Fruit fly (Drosophila melanogaster) whole organism, embryonic: ENCODE data around the gene CG12279.
A peak's percentile ranks its signal among the peaks of the same experiment; 100 is the strongest.

Source experiments
- Bdp1 ChIP-seq: fragments of 200-800 bp; sonication (Bioruptor generic); optimal IDR thresholded peaks from 3 replicates; lab custom pipeline; 2016; ENCODE audit warnings: missing biosample characterization, missing genetic modification characterization
- BtbVII ChIP-seq: fragments of 200-800 bp; sonication (Bioruptor generic); optimal IDR thresholded peaks from 3 replicates; lab custom pipeline; 2017; ENCODE audit warnings: missing biosample characterization, mild to moderate bottlenecking, missing genetic modification characterization
- CG10209 ChIP-seq: fragments of 200-800 bp; sonication (Bioruptor generic); optimal IDR thresholded peaks from 3 replicates; lab custom pipeline; 2017; ENCODE audit warnings: missing biosample characterization, mild to moderate bottlenecking, missing genetic modification characterization, missing genetic modification reagents
- CG11696 ChIP-seq: fragments of 200-800 bp; sonication (Bioruptor generic); IDR thresholded peaks from 2 replicates; pipeline ENCODE4 v1.3.6; 2022; ENCODE audit warnings: missing biosample characterization, missing genetic modification characterization
- CG12942 ChIP-seq: fragments of 200-800 bp; sonication (Bioruptor generic); optimal IDR thresholded peaks from 3 replicates; lab custom pipeline; 2016; ENCODE audit warnings: missing biosample characterization, missing genetic modification characterization
- CG14014 ChIP-seq: fragments of 200-800 bp; sonication (Bioruptor generic); IDR thresholded peaks from 2 replicates; pipeline ENCODE4 v1.3.6; 2022; ENCODE audit warnings: missing biosample characterization, missing genetic modification characterization
- CG14441 ChIP-seq: fragments of 200-800 bp; sonication (Bioruptor generic); IDR thresholded peaks from 2 replicates; pipeline ENCODE4 v1.3.6; 2022; ENCODE audit warnings: missing biosample characterization, missing genetic modification characterization
- CG15073 ChIP-seq: fragments of 200-800 bp; sonication (Bioruptor generic); optimal IDR thresholded peaks from 2 replicates; lab custom pipeline; 2016; ENCODE audit warnings: missing biosample characterization, missing genetic modification characterization
- CG15514 ChIP-seq: fragments of 200-800 bp; sonication (Bioruptor generic); optimal IDR thresholded peaks from 3 replicates; lab custom pipeline; 2017; ENCODE audit warnings: missing biosample characterization, missing genetic modification characterization, mild to moderate bottlenecking, moderate library complexity, missing genetic modification reagents
- CG1832 ChIP-seq: fragments of 200-800 bp; sonication (Bioruptor generic); optimal IDR thresholded peaks from 2 replicates; lab custom pipeline; 2017; ENCODE audit warnings: missing biosample characterization, mild to moderate bottlenecking, missing genetic modification characterization, inconsistent platforms
- CG2889 ChIP-seq: fragments of 200-800 bp; sonication (Bioruptor generic); IDR thresholded peaks from 3 replicates; pipeline ENCODE4 v1.3.6; 2022; ENCODE audit warnings: missing biosample characterization, missing genetic modification characterization
- CG30431 ChIP-seq: fragments of 200-800 bp; sonication (Bioruptor generic); optimal IDR thresholded peaks from 2 replicates; lab custom pipeline; 2017; ENCODE audit warnings: missing biosample characterization, missing genetic modification characterization
- CG31224 ChIP-seq: fragments of 200-800 bp; sonication (Bioruptor generic); IDR thresholded peaks from 2 replicates; pipeline ENCODE4 v1.3.6; 2022; ENCODE audit warnings: missing biosample characterization, missing genetic modification characterization
- CG32767 ChIP-seq: fragments of 200-800 bp; sonication (Bioruptor generic); IDR thresholded peaks from 2 replicates; pipeline ENCODE4 v1.3.6; 2022; ENCODE audit warnings: missing biosample characterization, missing genetic modification characterization
- CG33213 ChIP-seq: fragments of 200-800 bp; sonication (Bioruptor generic); optimal IDR thresholded peaks from 3 replicates; lab custom pipeline; 2016; ENCODE audit warnings: missing biosample characterization, missing genetic modification characterization
- CG6272 ChIP-seq: fragments of 200-800 bp; sonication (Bioruptor generic); IDR thresholded peaks from 2 replicates; pipeline ENCODE4 v1.3.6; 2022; ENCODE audit warnings: missing biosample characterization, missing genetic modification characterization
- CG6683 ChIP-seq: fragments of 200-800 bp; sonication (Bioruptor generic); optimal IDR thresholded peaks from 2 replicates; lab custom pipeline; 2017; ENCODE audit warnings: missing biosample characterization, mild to moderate bottlenecking, missing genetic modification characterization, missing genetic modification reagents
- CG7928 ChIP-seq: fragments of 200-800 bp; sonication (Bioruptor generic); optimal IDR thresholded peaks from 2 replicates; lab custom pipeline; 2017; ENCODE audit warnings: missing biosample characterization, mild to moderate bottlenecking, missing genetic modification characterization
- Dad ChIP-seq: fragments of 200-800 bp; sonication (Bioruptor generic); optimal IDR thresholded peaks from 3 replicates; lab custom pipeline; 2016; ENCODE audit warnings: missing biosample characterization, missing genetic modification characterization
- Dbx ChIP-seq: fragments of 200-800 bp; sonication (Bioruptor generic); IDR thresholded peaks from 3 replicates; pipeline ENCODE4 v1.3.6; 2022; ENCODE audit warnings: missing biosample characterization, missing genetic modification characterization
- Ets65A ChIP-seq: fragments of 200-800 bp; sonication (Bioruptor generic); peaks from one replicate; lab custom pipeline; 2016; ENCODE audit warnings: missing biosample characterization, missing genetic modification characterization
- Fer2 ChIP-seq: fragments of 200-800 bp; sonication (Bioruptor generic); optimal IDR thresholded peaks from 2 replicates; lab custom pipeline; 2018; ENCODE audit warnings: missing biosample characterization, mild to moderate bottlenecking, missing genetic modification characterization, moderate library complexity
- HLH4C ChIP-seq: fragments of 200-800 bp; sonication (Bioruptor generic); IDR thresholded peaks from 3 replicates; pipeline ENCODE4 v1.3.6; 2022; ENCODE audit warnings: missing biosample characterization, missing genetic modification characterization; ENCODE audit not compliant: partially characterized antibody
- Hmx ChIP-seq: fragments of 200-800 bp; sonication (Bioruptor generic); optimal IDR thresholded peaks from 2 replicates; lab custom pipeline; 2016; ENCODE audit warnings: missing biosample characterization, missing genetic modification characterization
- Jarid2 ChIP-seq: fragments of 200-800 bp; sonication (Bioruptor generic); optimal IDR thresholded peaks from 3 replicates; lab custom pipeline; 2017; ENCODE audit warnings: mild to moderate bottlenecking, missing biosample characterization, missing genetic modification reagents, missing genetic modification characterization
- MBD-R2 ChIP-seq: fragments of 200-800 bp; sonication (Bioruptor generic); IDR thresholded peaks from 2 replicates; pipeline ENCODE4 v1.3.6; 2022; ENCODE audit warnings: missing biosample characterization, missing genetic modification characterization
- Myb ChIP-seq: fragments of 200-800 bp; sonication (Bioruptor generic); optimal IDR thresholded peaks from 2 replicates; lab custom pipeline; 2016; ENCODE audit warnings: missing biosample characterization, missing genetic modification characterization
- Scr ChIP-seq: fragments of 200-800 bp; sonication (Bioruptor generic); IDR thresholded peaks from 2 replicates; pipeline ENCODE4 v1.3.6; 2022; ENCODE audit warnings: missing biosample characterization, missing genetic modification characterization; ENCODE audit not compliant: partially characterized antibody
- Sin3A ChIP-seq: fragments of >200 bp; optimal IDR thresholded peaks from 2 replicates; lab custom pipeline; 2018
- aop ChIP-seq: fragments of 200-800 bp; sonication (Bioruptor generic); IDR thresholded peaks from 2 replicates; pipeline ENCODE4 v1.3.6; 2022; ENCODE audit warnings: missing biosample characterization, missing genetic modification characterization
- ase ChIP-seq: fragments of 200-800 bp; sonication (Bioruptor generic); IDR thresholded peaks from 3 replicates; pipeline ENCODE4 v1.3.6; 2022; ENCODE audit warnings: missing biosample characterization, missing genetic modification characterization
- az2 ChIP-seq: fragments of 200-800 bp; sonication (Bioruptor generic); optimal IDR thresholded peaks from 3 replicates; lab custom pipeline; 2016; ENCODE audit warnings: missing biosample characterization, missing genetic modification characterization
- bab2 ChIP-seq: fragments of 200-800 bp; sonication (Bioruptor generic); optimal IDR thresholded peaks from 2 replicates; lab custom pipeline; 2016; ENCODE audit warnings: missing biosample characterization, missing genetic modification characterization
- corto ChIP-seq: fragments of 200-800 bp; sonication (Bioruptor generic); optimal IDR thresholded peaks from 2 replicates; lab custom pipeline; 2016; ENCODE audit warnings: missing biosample characterization, mild to moderate bottlenecking, missing genetic modification characterization, moderate library complexity
- dpn ChIP-seq, 2 experiments: fragments of 200-800 bp; sonication (Bioruptor generic); optimal IDR thresholded peaks; 3 replicates each; lab custom pipeline; 2016; ENCODE audit warnings: missing biosample characterization in 2 of 2, missing genetic modification characterization in 2 of 2
- emc ChIP-seq: fragments of 200-800 bp; sonication (Bioruptor generic); optimal IDR thresholded peaks from 2 replicates; lab custom pipeline; 2016; ENCODE audit warnings: missing biosample characterization, missing genetic modification characterization
- en ChIP-seq: fragments of 200-800 bp; sonication (Bioruptor generic); optimal IDR thresholded peaks from 2 replicates; lab custom pipeline; 2016; ENCODE audit warnings: missing biosample characterization, missing genetic modification characterization
- eve ChIP-seq, 2 experiments: fragments of >200 bp; optimal IDR thresholded peaks; 2 replicates each; lab custom pipeline; 2017; ENCODE audit warnings: missing biosample characterization in 2 of 2, missing genetic modification characterization in 2 of 2
- exex ChIP-seq: fragments of 200-800 bp; sonication (Bioruptor generic); optimal IDR thresholded peaks from 4 replicates; lab custom pipeline; 2018; ENCODE audit warnings: missing biosample characterization, mild to moderate bottlenecking, missing genetic modification characterization, moderate library complexity
- gsb ChIP-seq: fragments of 200-800 bp; sonication (Bioruptor generic); IDR thresholded peaks from 2 replicates; pipeline ENCODE4 v1.3.6; 2022; ENCODE audit warnings: missing biosample characterization, missing genetic modification characterization
- kni ChIP-seq: fragments of 200-800 bp; sonication (Bioruptor generic); optimal IDR thresholded peaks from 3 replicates; lab custom pipeline; 2017; ENCODE audit warnings: mild to moderate bottlenecking, missing biosample characterization, missing genetic modification reagents, missing genetic modification characterization
- maf-S ChIP-seq: fragments of 200-800 bp; sonication (Bioruptor generic); optimal IDR thresholded peaks from 2 replicates; lab custom pipeline; 2016; ENCODE audit warnings: missing biosample characterization, missing genetic modification characterization
- onecut ChIP-seq: fragments of 200-800 bp; sonication (Bioruptor generic); IDR thresholded peaks from 2 replicates; pipeline ENCODE4 v1.3.6; 2022; ENCODE audit warnings: missing biosample characterization, missing genetic modification characterization
- pan ChIP-seq, 4 experiments: fragments of >200 bp in 3 of 4; fragments of 200-800 bp in 1 of 4; sonication (Bioruptor generic) in 1 of 4; optimal IDR thresholded peaks in 3 of 4; IDR thresholded peaks in 1 of 4; 2 replicates each; pipeline versions ENCODE4 v1.3.6 to Lab custom; 2017 to 2022; ENCODE audit warnings: missing biosample characterization in 2 of 4, missing genetic modification characterization in 2 of 4, mixed read lengths in 1 of 4
- pnt ChIP-seq: fragments of 200-800 bp; sonication (Bioruptor generic); optimal IDR thresholded peaks from 3 replicates; lab custom pipeline; 2016; ENCODE audit warnings: missing biosample characterization, missing genetic modification characterization
- salm ChIP-seq: fragments of 200-800 bp; sonication (Bioruptor generic); optimal IDR thresholded peaks from 2 replicates; lab custom pipeline; 2018; ENCODE audit warnings: missing biosample characterization, mild to moderate bottlenecking, missing genetic modification characterization
- seq ChIP-seq: fragments of 200-800 bp; sonication (Bioruptor generic); IDR thresholded peaks from 2 replicates; pipeline ENCODE4 v1.3.6; 2022; ENCODE audit warnings: missing biosample characterization, missing genetic modification characterization
- sug ChIP-seq: fragments of 200-800 bp; optimal IDR thresholded peaks from 2 replicates; lab custom pipeline; 2019; ENCODE audit warnings: missing biosample characterization, mild to moderate bottlenecking, missing genetic modification characterization, moderate library complexity
- ttk ChIP-seq: fragments of 200-800 bp; sonication (Bioruptor generic); IDR thresholded peaks from 2 replicates; pipeline ENCODE4 v2.1.2; 2022; ENCODE audit warnings: missing biosample characterization, missing genetic modification characterization
- usp ChIP-seq: fragments of >200 bp; optimal IDR thresholded peaks from 2 replicates; lab custom pipeline; 2017; ENCODE audit warnings: missing biosample characterization, missing genetic modification characterization
- wek ChIP-seq: fragments of 200-800 bp; sonication (Bioruptor generic); optimal IDR thresholded peaks from 3 replicates; lab custom pipeline; 2018; ENCODE audit warnings: missing biosample characterization, mild to moderate bottlenecking, missing genetic modification characterization, moderate library complexity

The CG12279 gene

dm6 chr3R:12722392-12722914 is 17.6 kb downstream of the CG12279 start, which contains the start of gene Men (continued):
- peak; percentile 49 for TF ChIP-seq salm (tag; lab: Kevin White, UChicago)
- no peak for TF ChIP-seq CG2889 (GFP tag; lab: Robert Waterston, UW)
- TF ChIP-seq CG1832, result peak; percentile 56
- TF ChIP-seq CG7928 (GFP tag; lab: Kevin White, UChicago), result no peak
- peak in 1 of 2 experiments; percentile 32 for TF ChIP-seq eve (GFP tag; optimal IDR thresholded peaks at IDR 0.05; lab: Kevin White, UChicago)
- peak; percentile 36; the same call in 1 of the 2 replicates for TF ChIP-seq onecut (GFP tag; lab: Robert Waterston, UW)
- peak; percentile 46 for TF ChIP-seq Jarid2
- TF ChIP-seq emc (GFP tag; lab: Kevin White, UChicago), result no peak
- no peak for TF ChIP-seq usp (GFP tag; lab: Kevin White, UChicago)
- TF ChIP-seq Myb (GFP tag; lab: Kevin White, UChicago), result no peak
- no peak for TF ChIP-seq Bdp1 (GFP tag; lab: Kevin White, UChicago)
- TF ChIP-seq HLH4C, result no peak
- TF ChIP-seq Sin3A (lab: Kevin White, UChicago), result no peak
- TF ChIP-seq pan (optimal IDR thresholded peaks at IDR 0.05; lab: Kevin White, UChicago), result no peak
- peak in 1 of 2 experiments; percentile 64 for TF ChIP-seq pan (GFP tag; optimal IDR thresholded peaks at IDR 0.05 in 1 of 2, IDR thresholded peaks at IDR 0.05 in 1 of 2)
- no peak for TF ChIP-seq CG31224 (GFP tag; lab: Robert Waterston, UW)
- peak; percentile 57 for TF ChIP-seq CG32767 (GFP tag; lab: Robert Waterston, UW)
- no peak for TF ChIP-seq aop (GFP tag; lab: Robert Waterston, UW)
- TF ChIP-seq kni (GFP tag; lab: Kevin White, UChicago), result no peak
- TF ChIP-seq ttk (GFP tag; lab: Robert Waterston, UW), result no peak
- no peak for TF ChIP-seq bab2
- TF ChIP-seq CG14441 (GFP tag; lab: Robert Waterston, UW), result peak; percentile 63
- no peak for TF ChIP-seq Dbx (GFP tag; lab: Robert Waterston, UW)
- TF ChIP-seq Dad, result no peak
- TF ChIP-seq CG15073 (GFP tag; lab: Kevin White, UChicago), result no peak
- TF ChIP-seq CG6683 (GFP tag; lab: Kevin White, UChicago), result peak; percentile 18
- no peak for TF ChIP-seq CG33213 (GFP tag; lab: Kevin White, UChicago)
- no peak for TF ChIP-seq MBD-R2 (GFP tag; lab: Robert Waterston, UW)
- TF ChIP-seq dpn (GFP tag; optimal IDR thresholded peaks at IDR 0.05; lab: Kevin White, UChicago), result peak; percentile 2 to 48
- peak; percentile 28 for TF ChIP-seq BtbVII
- TF ChIP-seq sug (tag; lab: Kevin White, UChicago), result peak; percentile 62
- TF ChIP-seq corto (GFP tag; lab: Kevin White, UChicago), result no peak
- TF ChIP-seq Fer2, result peak; percentile 34
- TF ChIP-seq exex (tag; lab: Kevin White, UChicago), result peak; percentile 28
- no peak for TF ChIP-seq Hmx
- TF ChIP-seq CG30431, result no peak
- peak; percentile 41 for TF ChIP-seq CG12942
- 0 out of 2 replicates have a peak, but pooled peaks have one; percentile 8 for TF ChIP-seq CG11696 (GFP tag; lab: Robert Waterston, UW)
- TF ChIP-seq maf-S, result no peak
- no peak for TF ChIP-seq az2 (GFP tag; lab: Kevin White, UChicago)
- TF ChIP-seq wek (GFP tag; lab: Kevin White, UChicago), result no peak
- no peak for TF ChIP-seq CG6272 (GFP tag; lab: Robert Waterston, UW)
- peak; percentile 59; the same call in 1 of the 2 replicates for TF ChIP-seq CG14014 (GFP tag; lab: Robert Waterston, UW)
- TF ChIP-seq pnt (GFP tag; lab: Kevin White, UChicago), result no peak
- peak; percentile 43 for TF ChIP-seq CG10209 (GFP tag; lab: Kevin White, UChicago)
- peak; percentile 59 for TF ChIP-seq seq (GFP tag; lab: Robert Waterston, UW)
- TF ChIP-seq Ets65A (GFP tag; lab: Kevin White, UChicago), result no peak
- TF ChIP-seq ase, result 0 out of 3 replicates have a peak, but pooled peaks have one; percentile 24
- TF ChIP-seq en (GFP tag; lab: Kevin White, UChicago), result no peak
- TF ChIP-seq CG15514 (GFP tag; lab: Kevin White, UChicago), result peak; percentile 1
- TF ChIP-seq Scr (GFP tag; lab: Robert Waterston, UW), result no peak
- 0 out of 2 replicates have a peak, but pooled peaks have one; percentile 16 for TF ChIP-seq gsb (GFP tag; lab: Robert Waterston, UW)
